Fruit fly (Drosophila melanogaster) whole organism, prepupa: ENCODE results near the gene Grx5.

Experiments used
- CG10631 ChIP-seq: fragments of 200-800 bp; sonication (Bioruptor generic); optimal IDR thresholded peaks from 2 replicates; lab custom pipeline; 2016; ENCODE audit warnings: missing biosample characterization, missing genetic modification characterization
- CG10669 ChIP-seq: fragments of 200-800 bp; sonication (Bioruptor generic); optimal IDR thresholded peaks from 3 replicates; lab custom pipeline; 2018; ENCODE audit warnings: missing biosample characterization, mild to moderate bottlenecking, missing genetic modification characterization, moderate library complexity
- CG11762 ChIP-seq: fragments of 200-800 bp; sonication (Bioruptor generic); optimal IDR thresholded peaks from 3 replicates; lab custom pipeline; 2016; ENCODE audit warnings: missing biosample characterization, missing genetic modification characterization; ENCODE audit not compliant: insufficient read depth
- CG11902 ChIP-seq: fragments of 200-800 bp; sonication (Bioruptor generic); optimal IDR thresholded peaks from 3 replicates; lab custom pipeline; 2016; ENCODE audit warnings: missing biosample characterization, missing genetic modification characterization
- CG1621 ChIP-seq: fragments of 200-800 bp; sonication (Bioruptor generic); optimal IDR thresholded peaks from 3 replicates; lab custom pipeline; 2018; ENCODE audit warnings: missing biosample characterization, mild to moderate bottlenecking, missing genetic modification characterization
- CG16779 ChIP-seq: fragments of 200-800 bp; sonication (Bioruptor generic); optimal IDR thresholded peaks from 3 replicates; lab custom pipeline; 2017; ENCODE audit warnings: missing biosample characterization, mild to moderate bottlenecking, missing genetic modification characterization
- CG32006 ChIP-seq: fragments of 200-800 bp; sonication (Bioruptor generic); optimal IDR thresholded peaks from 3 replicates; lab custom pipeline; 2017; ENCODE audit warnings: missing biosample characterization, mild to moderate bottlenecking, missing genetic modification characterization
- CG34406 ChIP-seq: fragments of 200-800 bp; sonication (Bioruptor generic); optimal IDR thresholded peaks from 3 replicates; lab custom pipeline; 2016; ENCODE audit warnings: missing biosample characterization, missing genetic modification characterization
- CG3919 ChIP-seq: fragments of 200-800 bp; sonication (Bioruptor generic); optimal IDR thresholded peaks from 3 replicates; lab custom pipeline; 2016; ENCODE audit warnings: missing biosample characterization, missing genetic modification characterization
- CG4318 ChIP-seq: fragments of 200-800 bp; sonication (Bioruptor generic); optimal IDR thresholded peaks from 3 replicates; lab custom pipeline; 2017; ENCODE audit warnings: missing biosample characterization, mild to moderate bottlenecking, missing genetic modification characterization
- CG6163 ChIP-seq: fragments of 200-800 bp; sonication (Bioruptor generic); IDR thresholded peaks from 3 replicates; pipeline ENCODE4 v1.3.6; 2022; ENCODE audit warnings: missing biosample characterization, missing genetic modification characterization
- CG6276 ChIP-seq: fragments of 200-800 bp; sonication (Bioruptor generic); optimal IDR thresholded peaks from 2 replicates; lab custom pipeline; 2017; ENCODE audit warnings: missing biosample characterization, mild to moderate bottlenecking, missing genetic modification characterization
- CG6792 ChIP-seq: fragments of 200-800 bp; sonication (Bioruptor generic); optimal IDR thresholded peaks from 3 replicates; lab custom pipeline; 2016; ENCODE audit warnings: missing biosample characterization, missing genetic modification characterization
- CG6808 ChIP-seq: fragments of 200-800 bp; sonication (Bioruptor generic); optimal IDR thresholded peaks from 3 replicates; lab custom pipeline; 2017; ENCODE audit warnings: missing biosample characterization, missing genetic modification characterization, mild to moderate bottlenecking, moderate library complexity, missing genetic modification reagents
- CG6854 ChIP-seq: fragments of 200-800 bp; sonication (Bioruptor generic); optimal IDR thresholded peaks from 2 replicates; lab custom pipeline; 2017; ENCODE audit warnings: missing biosample characterization, mild to moderate bottlenecking, missing genetic modification characterization
- CG7368 ChIP-seq: fragments of 200-800 bp; sonication (Bioruptor generic); optimal IDR thresholded peaks from 3 replicates; lab custom pipeline; 2016; ENCODE audit warnings: missing biosample characterization, missing genetic modification characterization
- CG8119 ChIP-seq: fragments of 200-800 bp; sonication (Bioruptor generic); IDR thresholded peaks from 3 replicates; pipeline ENCODE4 v1.3.6; 2022; ENCODE audit warnings: missing biosample characterization, missing genetic modification characterization
- CG8319 ChIP-seq: fragments of 200-800 bp; sonication (Bioruptor generic); optimal IDR thresholded peaks from 3 replicates; lab custom pipeline; 2016; ENCODE audit warnings: missing biosample characterization, missing genetic modification characterization
- CG8632 ChIP-seq: fragments of 200-800 bp; sonication (Bioruptor generic); optimal IDR thresholded peaks from 3 replicates; lab custom pipeline; 2016; ENCODE audit warnings: missing biosample characterization, missing genetic modification characterization
- CG9139 ChIP-seq: fragments of 200-800 bp; sonication (Bioruptor generic); optimal IDR thresholded peaks from 3 replicates; lab custom pipeline; 2017; ENCODE audit warnings: missing biosample characterization, mild to moderate bottlenecking, missing genetic modification characterization
- Eip75B ChIP-seq: fragments of 200-800 bp; sonication (Bioruptor generic); optimal IDR thresholded peaks from 3 replicates; lab custom pipeline; 2016; ENCODE audit warnings: missing biosample characterization, missing genetic modification characterization
- Eip78C ChIP-seq: fragments of 200-800 bp; sonication (Bioruptor generic); peaks from one replicate; lab custom pipeline; 2016; ENCODE audit warnings: missing biosample characterization, missing genetic modification characterization
- Ets96B ChIP-seq: fragments of 200-800 bp; optimal IDR thresholded peaks from 2 replicates; lab custom pipeline; 2019; ENCODE audit warnings: missing biosample characterization, mild to moderate bottlenecking, missing genetic modification characterization, moderate library complexity
- Gug ChIP-seq: fragments of 200-800 bp; sonication (Bioruptor generic); IDR thresholded peaks from 2 replicates; pipeline ENCODE4 v1.3.6; 2022; ENCODE audit warnings: missing biosample characterization, missing genetic modification characterization
- Hr38 ChIP-seq: sonication (Bioruptor generic); optimal IDR thresholded peaks from 2 replicates; lab custom pipeline; 2016; ENCODE audit warnings: missing biosample characterization, missing genetic modification characterization
- Hr39 ChIP-seq: fragments of 200-800 bp; sonication (Bioruptor generic); optimal IDR thresholded peaks from 2 replicates; lab custom pipeline; 2016; ENCODE audit warnings: missing biosample characterization, missing genetic modification characterization
- Hr4 ChIP-seq: fragments of 200-800 bp; sonication (Bioruptor generic); optimal IDR thresholded peaks from 3 replicates; lab custom pipeline; 2016; ENCODE audit warnings: missing biosample characterization, missing genetic modification characterization
- Lpt ChIP-seq: fragments of 200-800 bp; sonication (Bioruptor generic); optimal IDR thresholded peaks from 3 replicates; lab custom pipeline; 2016; ENCODE audit warnings: missing biosample characterization, missing genetic modification characterization
- Met ChIP-seq: fragments of 200-800 bp; sonication (Bioruptor generic); optimal IDR thresholded peaks from 3 replicates; lab custom pipeline; 2016; ENCODE audit warnings: missing biosample characterization, missing genetic modification characterization
- Sox102F ChIP-seq: fragments of 200-800 bp; sonication (Bioruptor generic); optimal IDR thresholded peaks from 2 replicates; lab custom pipeline; 2016; ENCODE audit warnings: missing biosample characterization, mild to moderate bottlenecking, missing genetic modification characterization
- Sox14 ChIP-seq: fragments of 200-800 bp; sonication (Bioruptor generic); optimal IDR thresholded peaks from 3 replicates; lab custom pipeline; 2016; ENCODE audit warnings: missing biosample characterization, missing genetic modification characterization
- Sox15 ChIP-seq: fragments of 200-800 bp; sonication (Bioruptor generic); optimal IDR thresholded peaks from 3 replicates; lab custom pipeline; 2016; ENCODE audit warnings: missing biosample characterization, missing genetic modification characterization
- achi ChIP-seq: fragments of 200-800 bp; sonication (Bioruptor generic); optimal IDR thresholded peaks from 3 replicates; lab custom pipeline; 2016; ENCODE audit warnings: missing biosample characterization, missing genetic modification characterization
- acj6 ChIP-seq: fragments of 200-800 bp; sonication (Bioruptor generic); optimal IDR thresholded peaks from 3 replicates; lab custom pipeline; 2016; ENCODE audit warnings: missing biosample characterization, missing genetic modification characterization
- cyc ChIP-seq: fragments of 200-800 bp; sonication (Bioruptor generic); optimal IDR thresholded peaks from 3 replicates; lab custom pipeline; 2016; ENCODE audit warnings: missing biosample characterization, missing genetic modification characterization
- eg ChIP-seq: fragments of 200-800 bp; sonication (Bioruptor generic); IDR thresholded peaks from 3 replicates; pipeline ENCODE4 v1.3.6; 2022; ENCODE audit warnings: missing biosample characterization, missing genetic modification characterization
- esn ChIP-seq: fragments of 200-800 bp; sonication (Bioruptor generic); optimal IDR thresholded peaks from 2 replicates; lab custom pipeline; 2016; ENCODE audit warnings: missing biosample characterization, mild to moderate bottlenecking, missing genetic modification characterization, moderate library complexity
- fd59A ChIP-seq: fragments of 200-800 bp; sonication (Bioruptor generic); optimal IDR thresholded peaks from 2 replicates; lab custom pipeline; 2017; ENCODE audit warnings: missing biosample characterization, mild to moderate bottlenecking, missing genetic modification characterization, missing genetic modification reagents
- fd85E ChIP-seq: fragments of 200-800 bp; sonication (Bioruptor generic); optimal IDR thresholded peaks from 3 replicates; lab custom pipeline; 2016; ENCODE audit warnings: missing biosample characterization, missing genetic modification characterization
- fkh ChIP-seq: fragments of 200-800 bp; sonication (Bioruptor generic); optimal IDR thresholded peaks from 3 replicates; lab custom pipeline; 2017; ENCODE audit warnings: missing biosample characterization, mild to moderate bottlenecking, missing genetic modification characterization, moderate library complexity
- lz ChIP-seq: fragments of 200-800 bp; sonication (Bioruptor generic); optimal IDR thresholded peaks from 3 replicates; lab custom pipeline; 2016; ENCODE audit warnings: missing biosample characterization, missing genetic modification characterization
- net ChIP-seq: fragments of 200-800 bp; sonication (Bioruptor generic); optimal IDR thresholded peaks from 3 replicates; lab custom pipeline; 2016; ENCODE audit warnings: missing biosample characterization, missing genetic modification characterization
- pdm3 ChIP-seq: fragments of 200-800 bp; sonication (Bioruptor generic); optimal IDR thresholded peaks from 3 replicates; lab custom pipeline; 2016; ENCODE audit warnings: missing biosample characterization, missing genetic modification characterization
- salr ChIP-seq, 2 experiments: fragments of 200-800 bp; sonication (Bioruptor generic); optimal IDR thresholded peaks; 3 replicates each; lab custom pipeline; 2016 to 2018; ENCODE audit warnings: missing biosample characterization in 2 of 2, missing genetic modification characterization in 2 of 2, mild to moderate bottlenecking in 1 of 2
- svp ChIP-seq: fragments of 200-800 bp; sonication (Bioruptor generic); peaks from one replicate; lab custom pipeline; 2016; ENCODE audit warnings: missing biosample characterization, missing genetic modification characterization
- topi ChIP-seq: fragments of 200-800 bp; sonication (Bioruptor generic); optimal IDR thresholded peaks from 3 replicates; lab custom pipeline; 2016; ENCODE audit warnings: missing biosample characterization, missing genetic modification characterization
- vri ChIP-seq: fragments of 200-800 bp; sonication (Bioruptor generic); optimal IDR thresholded peaks from 3 replicates; lab custom pipeline; 2016; ENCODE audit warnings: missing biosample characterization, mild to moderate bottlenecking, missing genetic modification characterization

Grx5 gene

dm6 chrX:14848755-14849354 lies 10.9 kb upstream of the Grx5 start, which contains the start of gene CG9522 (continued):
- TF ChIP-seq CG3919 (GFP tag; lab: Kevin White, UChicago) = peak; percentile 92
- peak; percentile 68 for TF ChIP-seq CG6854 (GFP tag; lab: Kevin White, UChicago)
- peak; percentile 91 for TF ChIP-seq achi (GFP tag; lab: Kevin White, UChicago)
- TF ChIP-seq CG32006 (GFP tag; lab: Kevin White, UChicago) = peak; percentile 92
- TF ChIP-seq CG9139 (GFP tag; lab: Kevin White, UChicago) = peak; percentile 82
- peak; percentile 90 for TF ChIP-seq Eip75B
- TF ChIP-seq Hr38 (GFP tag; lab: Kevin White, UChicago) = no peak
- TF ChIP-seq cyc (GFP tag; lab: Kevin White, UChicago) = peak; percentile 76
- TF ChIP-seq CG16779 (tag; lab: Kevin White, UChicago) = peak; percentile 70

DNA sequence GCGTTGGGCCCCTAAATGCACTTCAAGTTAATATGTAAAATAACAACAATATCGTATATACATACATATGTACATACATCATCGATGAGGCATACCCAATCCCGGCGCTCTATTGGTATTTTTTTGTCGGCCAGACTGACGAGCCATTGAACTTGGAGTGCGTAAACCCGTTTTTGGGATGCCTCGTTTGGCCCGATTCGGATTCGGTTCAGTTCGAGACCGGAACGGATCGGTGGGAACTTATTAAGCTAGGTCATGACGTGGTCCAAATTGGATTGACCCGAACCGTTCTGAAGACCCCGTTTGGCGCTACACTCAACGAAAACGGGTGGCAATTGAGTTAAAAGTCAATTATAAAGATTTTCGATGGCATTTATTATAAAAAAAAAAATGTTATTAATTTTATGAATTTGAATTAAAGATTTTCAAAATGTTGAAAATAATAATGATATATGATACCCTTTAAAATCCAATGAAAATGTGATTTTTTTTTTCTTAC lies 8.2 kb upstream of the Grx5 start:
- TF ChIP-seq Sox14 (no peak), Sox102F (GFP tag; lab: Kevin White, UChicago) (peak; percentile 22), CG16779 (tag; lab: Kevin White, UChicago) (no peak), CG6808 (GFP tag; lab: Kevin White, UChicago) (no peak), eg (GFP tag; lab: Robert Waterston, UW) (no peak), Gug (GFP tag; lab: Robert Waterston, UW) (no peak), CG6854 (GFP tag; lab: Kevin White, UChicago) (no peak), CG10669 (no peak), CG6792 (GFP tag; lab: Kevin White, UChicago) (no peak), CG9139 (GFP tag; lab: Kevin White, UChicago) (no peak), Eip78C (GFP tag; lab: Kevin White, UChicago) (peak; percentile 52), Hr4 (GFP tag; lab: Kevin White, UChicago) (no peak), Met (no peak), CG4318 (GFP tag; lab: Kevin White, UChicago) (no peak), CG3919 (GFP tag; lab: Kevin White, UChicago) (no peak), CG6276 (GFP tag; lab: Kevin White, UChicago) (no peak), svp (GFP tag; lab: Kevin White, UChicago) (peak; percentile 56), CG6163 (GFP tag; lab: Robert Waterston, UW) (no peak), cyc (GFP tag; lab: Kevin White, UChicago) (no peak), fkh (GFP tag; lab: Kevin White, UChicago) (no peak), Hr38 (GFP tag; lab: Kevin White, UChicago) (no peak), Sox15 (GFP tag; lab: Kevin White, UChicago) (no peak), CG8119 (GFP tag; lab: Robert Waterston, UW) (no peak), Eip75B (peak; percentile 29), CG11902 (GFP tag; lab: Kevin White, UChicago) (no peak), CG11762 (no peak), Ets96B (no peak), acj6 (GFP tag; lab: Kevin White, UChicago) (no peak), topi (GFP tag; lab: Kevin White, UChicago) (peak; percentile 11), Hr39 (GFP tag; lab: Kevin White, UChicago) (no peak), esn (peak; percentile 18), CG7368 (no peak), Lpt (GFP tag; lab: Kevin White, UChicago) (no peak), salr (GFP tag; optimal IDR thresholded peaks at IDR 0.05; lab: Kevin White, UChicago) (no peak), fd85E (GFP tag; lab: Kevin White, UChicago) (no peak), fd59A (no peak), pdm3 (GFP tag; lab: Kevin White, UChicago) (no peak), achi (GFP tag; lab: Kevin White, UChicago) (no peak), CG1621 (tag; lab: Kevin White, UChicago) (no peak), lz (no peak), CG8319 (no peak), CG8632 (GFP tag; lab: Kevin White, UChicago) (no peak), CG34406 (GFP tag; lab: Kevin White, UChicago) (peak; percentile 20), net (GFP tag; lab: Kevin White, UChicago) (no peak), CG10631 (GFP tag; lab: Kevin White, UChicago) (no peak), vri (GFP tag; lab: Kevin White, UChicago) (no peak), CG32006 (GFP tag; lab: Kevin White, UChicago) (no peak)
